Worm (Caenorhabditis elegans): ENCODE data around the gene srx-31.

ce11 chrV:814716-815115, 8.1 kb downstream of the srx-31 start, which contains the start of gene R13D11.3:
- TF ChIP-seq lsy-2 (tag; optimal IDR thresholded peaks at IDR 0.05) (no peak), elt-1 (tag; optimal IDR thresholded peaks at IDR 0.05) (no peak), snpc-4 (tag; optimal IDR thresholded peaks at IDR 0.05) (no peak)
